Worm (Caenorhabditis elegans) whole organism, L3 larva: ENCODE results near the gene F09E5.11.

Experiments used
- egl-27 ChIP-seq: sonication (generic microtip); optimal IDR thresholded peaks from 4 replicates; lab custom pipeline; 2017; ENCODE audit warnings: missing biosample characterization, missing genetic modification reagents, missing genetic modification characterization
- fkh-10 ChIP-seq: sonication (generic microtip); optimal IDR thresholded peaks from 2 replicates; lab custom pipeline; 2017; ENCODE audit warnings: missing biosample characterization, missing genetic modification reagents, missing genetic modification characterization
- lin-15B ChIP-seq: fragments of 150-350 bp; optimal IDR thresholded peaks from 2 replicates; lab custom pipeline; 2014; ENCODE audit warnings: missing biosample characterization, missing genetic modification characterization
- lsy-12 ChIP-seq: sonication (generic microtip); optimal IDR thresholded peaks from 2 replicates; lab custom pipeline; 2016; ENCODE audit warnings: mild to moderate bottlenecking, missing genetic modification characterization, missing compliant biosample characterization
- nhr-12 ChIP-seq: fragments of 150-350 bp; optimal IDR thresholded peaks from 2 replicates; lab custom pipeline; 2014; ENCODE audit warnings: missing biosample characterization, missing genetic modification characterization
- nhr-28 ChIP-seq: fragments of 150-350 bp; optimal IDR thresholded peaks from 2 replicates; lab custom pipeline; 2014; ENCODE audit warnings: missing biosample characterization, missing genetic modification characterization
- snpc-4 ChIP-seq: fragments of 150-350 bp; optimal IDR thresholded peaks from 2 replicates; lab custom pipeline; 2014; ENCODE audit warnings: missing biosample characterization, missing genetic modification characterization
- unc-39 ChIP-seq: sonication (generic microtip); optimal IDR thresholded peaks from 4 replicates; lab custom pipeline; 2017; ENCODE audit warnings: missing biosample characterization, missing genetic modification characterization
- ztf-11 ChIP-seq: fragments of 150-350 bp; optimal IDR thresholded peaks from 2 replicates; lab custom pipeline; 2014; ENCODE audit warnings: missing biosample characterization, missing genetic modification characterization

- no peak for TF ChIP-seq ztf-11 (tag; lab: Kevin White, UChicago)
- TF ChIP-seq nhr-28 = no peak
- TF ChIP-seq fkh-10 (GFP tag; lab: Kevin White, UChicago) = no peak
- no peak for TF ChIP-seq lin-15B (tag; lab: Kevin White, UChicago)
- TF ChIP-seq unc-39 (tag; lab: Kevin White, UChicago) = no peak
- no peak for TF ChIP-seq nhr-12
- TF ChIP-seq snpc-4 (tag; lab: Kevin White, UChicago) = no peak
- no peak for TF ChIP-seq egl-27 (tag; lab: Kevin White, UChicago)
- peak; percentile 4 for TF ChIP-seq lsy-12 (tag; lab: Kevin White, UChicago)
These were observed 25.5 kb downstream of the F09E5.11 start for ce11 chrII:5332345-5333124.
